Worm (Caenorhabditis elegans): Measurements from ENCODE around the gene rpn-3.

rpn-3 gene

DNA sequence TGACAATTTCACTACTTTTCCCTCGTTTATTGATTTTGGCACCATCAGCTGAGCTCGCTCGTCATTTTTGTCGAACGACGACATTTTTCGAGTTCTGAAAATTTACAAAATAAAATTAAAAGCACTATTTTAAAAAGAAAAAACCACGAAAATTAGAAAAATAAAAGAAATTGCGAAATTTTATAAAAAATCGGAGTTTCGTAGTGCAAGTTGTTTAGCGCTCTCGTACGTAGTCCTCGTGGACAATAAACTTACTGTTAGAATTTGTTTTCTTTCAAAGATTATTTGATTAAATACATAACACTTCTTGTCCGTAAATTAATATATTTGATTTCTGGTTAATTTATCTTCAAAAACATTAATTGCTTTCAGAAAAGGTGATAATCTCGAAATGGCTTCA lies 43.1 kb downstream of the rpn-3 start, which contains the start of the genes ess-2 and F42H10.2:
ess-2 (minus strand) TSS at position 99 of the 400 bp plus-strand sequence.
F42H10.2 (plus strand) TSS at position 367 of the 400 bp plus-strand sequence.
- TF ChIP-seq hlh-8 (tag; optimal IDR thresholded peaks at IDR 0.05) (no peak), ceh-18 (tag; optimal IDR thresholded peaks at IDR 0.05) (no peak), unc-42 (tag; optimal IDR thresholded peaks at IDR 0.05) (peak; percentile 38)

DNA sequence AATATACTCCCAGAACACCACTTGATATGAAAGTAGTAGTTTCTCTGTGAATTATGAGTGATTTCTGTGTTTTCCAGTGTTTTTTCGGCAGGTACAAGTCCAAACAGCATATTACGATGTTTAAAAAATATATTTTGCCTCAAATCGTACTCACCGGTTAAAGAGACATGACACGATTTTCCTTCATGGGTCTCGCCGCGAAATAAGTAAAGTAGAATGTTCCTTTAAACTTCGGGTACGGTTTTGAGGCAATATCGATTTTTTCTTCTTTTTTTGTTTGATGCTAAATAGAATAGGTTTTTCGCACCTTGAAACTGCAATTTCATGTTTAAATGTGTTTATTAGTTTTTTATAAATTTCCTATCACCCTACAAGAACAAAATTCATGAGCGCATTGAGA lies 44.8 kb downstream of the rpn-3 start:
- TF ChIP-seq dmd-4 (tag; optimal IDR thresholded peaks at IDR 0.05; ENCODE audit: borderline replicate concordance) = no peak
- no peak for TF ChIP-seq K02D7.2 (tag; optimal IDR thresholded peaks at IDR 0.05)
- no peak for TF ChIP-seq mec-3 (tag; optimal IDR thresholded peaks at IDR 0.05; ENCODE audit: borderline replicate concordance)
- no peak for TF ChIP-seq ceh-19 (GFP tag; optimal IDR thresholded peaks at IDR 0.05)
- no peak for TF ChIP-seq eyg-1 (tag; optimal IDR thresholded peaks at IDR 0.05)
- TF ChIP-seq lin-11 (tag; optimal IDR thresholded peaks at IDR 0.05) = no peak
- no peak for TF ChIP-seq fkh-10 (GFP tag; optimal IDR thresholded peaks at IDR 0.05)
- no peak for TF ChIP-seq elt-4 (tag; optimal IDR thresholded peaks at IDR 0.05)
- TF ChIP-seq hlh-6 (tag; optimal IDR thresholded peaks at IDR 0.05) = no peak
- TF ChIP-seq pros-1 (tag; optimal IDR thresholded peaks at IDR 0.05) = no peak
- TF ChIP-seq pqm-1 (tag; optimal IDR thresholded peaks at IDR 0.05) = no peak
- no peak for TF ChIP-seq ceh-34 (tag; optimal IDR thresholded peaks at IDR 0.05)
- no peak for TF ChIP-seq F13H6.1 (tag; optimal IDR thresholded peaks at IDR 0.05)
- no peak for TF ChIP-seq zip-5 (tag; optimal IDR thresholded peaks at IDR 0.05)
- no peak for TF ChIP-seq unc-86 (tag; optimal IDR thresholded peaks at IDR 0.05)
- TF ChIP-seq nhr-11 (tag; optimal IDR thresholded peaks at IDR 0.05) = no peak
- TF ChIP-seq ttx-3 (tag; optimal IDR thresholded peaks at IDR 0.05) = no peak
- no peak for TF ChIP-seq K09A11.1 (tag; optimal IDR thresholded peaks at IDR 0.05; ENCODE audit: insufficient read depth)
- no peak for TF ChIP-seq pag-3 (tag; optimal IDR thresholded peaks at IDR 0.05; ENCODE audit: borderline replicate concordance)
- TF ChIP-seq ceh-14 (tag; optimal IDR thresholded peaks at IDR 0.05) = no peak

ce11 chrIII:8494708-8495107 lies 47.6 kb downstream of the rpn-3 start, which contains the start of gene pac-1:
TSS of gene pac-1 (plus strand) at chrIII:8495008.
- TF ChIP-seq unc-55 (GFP tag; optimal IDR thresholded peaks at IDR 0.05) = no peak
- TF ChIP-seq pag-3 (tag; optimal IDR thresholded peaks at IDR 0.05; ENCODE audit: borderline replicate concordance) = no peak
- no peak for TF ChIP-seq dmd-4 (tag; optimal IDR thresholded peaks at IDR 0.05; ENCODE audit: borderline replicate concordance)
- TF ChIP-seq sox-2 (GFP tag; IDR thresholded peaks at IDR 0.05) = no peak
- TF ChIP-seq nhr-232 (tag; optimal IDR thresholded peaks at IDR 0.05) = no peak
- no peak for TF ChIP-seq ttx-3 (tag; optimal IDR thresholded peaks at IDR 0.05)
- TF ChIP-seq ets-4 (tag; optimal IDR thresholded peaks at IDR 0.05) = no peak
- no peak for TF ChIP-seq tbx-7 (tag; optimal IDR thresholded peaks at IDR 0.05)
- no peak for TF ChIP-seq ceh-24 (tag; optimal IDR thresholded peaks at IDR 0.05)
- TF ChIP-seq lim-6 (tag; optimal IDR thresholded peaks at IDR 0.05) = no peak
- no peak for TF ChIP-seq fkh-10 (GFP tag; optimal IDR thresholded peaks at IDR 0.05)
- TF ChIP-seq syd-9 (tag; optimal IDR thresholded peaks at IDR 0.05) = no peak
- TF ChIP-seq T23F11.4 (GFP tag; optimal IDR thresholded peaks at IDR 0.05) = no peak
